Worm (Caenorhabditis elegans) whole organism, early embryonic: ENCODE measurements around the gene F52H2.1.

Experiments
- hmbx-1 ChIP-seq: sonication (generic microtip); optimal IDR thresholded peaks from 2 replicates; lab custom pipeline; 2016; ENCODE audit warnings: mild to moderate bottlenecking, missing genetic modification characterization, missing compliant biosample characterization
- hnd-1 ChIP-seq: sonication (generic microtip); optimal IDR thresholded peaks from 2 replicates; lab custom pipeline; 2016; ENCODE audit warnings: missing genetic modification characterization, missing compliant biosample characterization
- pes-1 ChIP-seq: fragments of 200-800 bp; sonication (Bioruptor generic); IDR thresholded peaks from 2 replicates; pipeline ENCODE4 v1.3.6; 2022; ENCODE audit warnings: missing genetic modification reagents, missing genetic modification characterization, missing compliant biosample characterization
- scrt-1 ChIP-seq: fragments of 200-800 bp; sonication (Bioruptor generic); IDR thresholded peaks from 2 replicates; pipeline ENCODE4 v1.3.6; 2022; ENCODE audit warnings: missing genetic modification characterization, missing compliant biosample characterization

DNA sequence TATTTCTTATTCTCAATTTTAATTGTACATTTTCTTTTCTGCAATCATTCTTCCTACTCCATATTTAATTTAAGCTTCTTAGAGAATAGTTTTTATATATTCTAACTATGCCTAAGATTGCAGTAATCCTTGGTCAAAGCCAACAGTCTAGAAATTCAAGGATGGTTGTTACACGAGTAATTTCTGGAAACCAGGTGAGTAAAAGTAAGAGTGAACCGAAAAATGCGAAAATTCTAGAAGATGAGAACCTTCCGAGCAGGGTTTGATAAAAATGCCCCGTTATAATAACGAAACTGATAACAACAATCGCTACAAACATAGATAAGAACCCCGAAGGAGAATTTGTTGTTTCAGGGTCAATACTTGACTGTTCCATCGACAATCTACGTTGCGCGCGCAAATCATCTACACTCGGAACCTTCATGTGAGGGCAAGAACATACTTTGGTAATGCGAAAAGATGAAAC, 7.6 kb upstream of the F52H2.1 start, which contains the start of gene F52H2.15:
- TF ChIP-seq hnd-1 = no peak
- TF ChIP-seq pes-1 (GFP tag; lab: Robert Waterston, UW) = no peak
- no peak for TF ChIP-seq scrt-1 (GFP tag; lab: Robert Waterston, UW)
- TF ChIP-seq hmbx-1 (tag; lab: Kevin White, UChicago) = no peak
